Worm (Caenorhabditis elegans): ENCODE results near the gene Y43F8C.16.

DNA sequence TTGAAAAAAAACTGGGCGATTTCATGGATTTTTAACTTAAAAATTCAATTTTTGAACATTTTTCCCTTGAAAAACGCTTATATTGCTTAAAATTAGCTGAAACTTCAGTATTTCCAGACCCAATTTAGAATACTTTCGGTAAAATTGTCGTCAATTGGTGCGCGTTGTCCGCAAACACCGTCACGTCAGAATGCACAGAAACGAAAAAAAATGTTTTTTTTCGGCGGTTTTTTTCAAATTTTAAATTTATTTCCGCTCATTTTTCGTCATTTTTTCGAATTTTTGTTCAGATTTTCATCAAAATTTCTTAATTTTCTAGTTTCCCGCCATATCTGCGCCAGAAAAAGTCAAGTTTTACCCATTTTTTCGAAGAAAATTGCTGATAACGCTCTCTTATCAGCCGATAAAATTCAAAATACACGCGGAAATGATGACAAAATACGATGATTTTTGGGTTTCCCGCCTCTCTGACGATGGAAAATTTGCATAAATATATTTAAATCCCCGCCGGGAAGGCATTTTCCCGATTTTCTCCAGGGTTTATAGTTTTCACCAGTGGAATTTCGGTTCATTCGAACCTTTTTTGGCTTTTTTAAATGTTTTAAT lies 41.9 kb downstream of the Y43F8C.16 start:
- TF ChIP-seq F10B5.3 (tag; optimal IDR thresholded peaks at IDR 0.05) (no peak), tra-1 (GFP tag; IDR thresholded peaks at IDR 0.05) (no peak), Y48G9A.11 (GFP tag; IDR thresholded peaks at IDR 0.05) (no peak), lin-1 (GFP tag; IDR thresholded peaks at IDR 0.05) (no peak), mdt-29 (GFP tag; IDR thresholded peaks at IDR 0.05) (no peak), unc-39 (tag; optimal IDR thresholded peaks at IDR 0.05) (no peak)
